Worm (Caenorhabditis elegans): ENCODE data around the gene M02B7.7.

The M02B7.7 gene

ce11 chrIV:3767749-3768148 lies 39.2 kb downstream of the M02B7.7 start:
- TF ChIP-seq set-16 (GFP tag; IDR thresholded peaks at IDR 0.05), result peak; percentile 58
- TF ChIP-seq nhr-41 (GFP tag; IDR thresholded peaks at IDR 0.05), result no peak

ce11 chrIV:3766589-3766988 lies 40.4 kb downstream of the M02B7.7 start, which contains the start of gene vab-2:
TSS of gene vab-2 (minus strand) at chrIV:3766826.
- TF ChIP-seq lim-7 (GFP tag; IDR thresholded peaks at IDR 0.05) (no peak), aha-1 (tag) (peak; percentile 92)

ce11 chrIV:3765457-3765856 lies 41.5 kb downstream of the M02B7.7 start:
- TF ChIP-seq aly-2 (tag; optimal IDR thresholded peaks at IDR 0.05) (no peak), zip-2 (tag; optimal IDR thresholded peaks at IDR 0.05) (no peak), Y5F2A.4 (GFP tag; optimal IDR thresholded peaks at IDR 0.05) (no peak), ceh-62 (tag; optimal IDR thresholded peaks at IDR 0.05) (no peak), egl-43 (GFP tag; IDR thresholded peaks at IDR 0.05) (no peak), dmd-8 (GFP tag; IDR thresholded peaks at IDR 0.05) (no peak), unc-39 (tag; optimal IDR thresholded peaks at IDR 0.05) (no peak), snpc-4 (tag; optimal IDR thresholded peaks at IDR 0.05) (no peak), ztf-11 (tag; optimal IDR thresholded peaks at IDR 0.05) (no peak), duxl-1 (tag; optimal IDR thresholded peaks at IDR 0.05; ENCODE audit: poor library complexity) (no peak), hif-1 (tag; optimal IDR thresholded peaks at IDR 0.05) (no peak), zfp-2 (tag; optimal IDR thresholded peaks at IDR 0.05) (no peak)

ce11 chrIV:3764012-3764549 lies 42.9 kb downstream of the M02B7.7 start:
- TF ChIP-seq unc-62 (GFP tag; optimal IDR thresholded peaks at IDR 0.05 in 1 of 2) (no peak), unc-62 (tag; optimal IDR thresholded peaks at IDR 0.05) (no peak), zfp-3 (GFP tag; conservative IDR thresholded peaks at IDR 0.05) (no peak), ceh-82 (tag; optimal IDR thresholded peaks at IDR 0.05) (no peak), mdt-29 (GFP tag; IDR thresholded peaks at IDR 0.05) (no peak)

- TF ChIP-seq madf-5 (GFP tag; IDR thresholded peaks at IDR 0.05), result no peak
- TF ChIP-seq snpc-4 (tag; optimal IDR thresholded peaks at IDR 0.05), result no peak
- TF ChIP-seq egl-27 (tag; optimal IDR thresholded peaks at IDR 0.05), result no peak
- no peak for TF ChIP-seq Y75B8A.6 (GFP tag; IDR thresholded peaks at IDR 0.05)
- TF ChIP-seq aha-1 (tag), result peak; percentile 1
- no peak for TF ChIP-seq F37D6.2 (tag; optimal IDR thresholded peaks at IDR 0.05)
These were observed 47.2 kb downstream of the M02B7.7 start for ce11 chrIV:3759823-3760222.

Data from whole organism, L4 larva.